Worm (Caenorhabditis elegans): ENCODE results near the gene vha-1.
A peak's percentile ranks its signal among the peaks of the same experiment; 100 is the strongest.

ce11 chrIII:9747133-9747532, 33.9 kb upstream of the vha-1 start, which contains the start of the genes iff-1 and cdk-1:
- TF ChIP-seq nhr-25 (tag; optimal IDR thresholded peaks at IDR 0.05), result peak; percentile 40
- no peak for TF ChIP-seq nhr-237 (tag; optimal IDR thresholded peaks at IDR 0.05)
- TF ChIP-seq unc-62 (GFP tag; optimal IDR thresholded peaks at IDR 0.05), result no peak
- no peak for TF ChIP-seq egl-5 (tag; optimal IDR thresholded peaks at IDR 0.05)
- no peak for TF ChIP-seq ama-1 (optimal IDR thresholded peaks at IDR 0.05)
- no peak for TF ChIP-seq nhr-77 (tag; optimal IDR thresholded peaks at IDR 0.05)
- no peak for TF ChIP-seq skn-1 (tag; optimal IDR thresholded peaks at IDR 0.05)
- TF ChIP-seq pha-4 (tag; optimal IDR thresholded peaks at IDR 0.05), result peak; percentile 69
- TF ChIP-seq elt-1 (tag; optimal IDR thresholded peaks at IDR 0.05), result no peak
- TF ChIP-seq lsy-12 (tag; optimal IDR thresholded peaks at IDR 0.05), result no peak
- TF ChIP-seq nhr-11 (tag; optimal IDR thresholded peaks at IDR 0.05), result no peak
- TF ChIP-seq elt-2 (tag; optimal IDR thresholded peaks at IDR 0.05), result no peak
- no peak for TF ChIP-seq nhr-12 (tag; optimal IDR thresholded peaks at IDR 0.05)
- no peak for TF ChIP-seq unc-39 (tag; optimal IDR thresholded peaks at IDR 0.05)
